Fruit fly (Drosophila melanogaster): Measurements from ENCODE around the gene Arp5.

The Arp5 gene

dm6 chr3R:18168929-18169350, 16.4 kb upstream of the Arp5 start:
- TF ChIP-seq esn (GFP tag; optimal IDR thresholded peaks at IDR 0.05) (peak; percentile 31), Sox14 (GFP tag; optimal IDR thresholded peaks at IDR 0.05) (peak; percentile 65), CG8119 (GFP tag; IDR thresholded peaks at IDR 0.05) (0 out of 3 replicates have a peak, but pooled peaks have one; percentile 42), Ets21C (GFP tag; optimal IDR thresholded peaks at IDR 0.05) (no peak), Hr39 (GFP tag; optimal IDR thresholded peaks at IDR 0.05) (peak; percentile 27), Eip93F (GFP tag; optimal IDR thresholded peaks at IDR 0.05) (no peak), salr (GFP tag; optimal IDR thresholded peaks at IDR 0.05) (peak in 1 of 2 experiments; percentile 22), CG6163 (GFP tag; IDR thresholded peaks at IDR 0.05) (0 out of 3 replicates have a peak, but pooled peaks have one; percentile 27), topi (GFP tag; optimal IDR thresholded peaks at IDR 0.05) (peak; percentile 21), Lpt (GFP tag; optimal IDR thresholded peaks at IDR 0.05) (no peak), OdsH (GFP tag; optimal IDR thresholded peaks at IDR 0.05) (peak; percentile 1), achi (GFP tag; optimal IDR thresholded peaks at IDR 0.05) (peak; percentile 47), CG8319 (GFP tag; optimal IDR thresholded peaks at IDR 0.05) (no peak), Met (GFP tag; optimal IDR thresholded peaks at IDR 0.05) (peak; percentile 41), spab (GFP tag; optimal IDR thresholded peaks at IDR 0.05) (no peak), CG10631 (GFP tag; optimal IDR thresholded peaks at IDR 0.05) (peak; percentile 35), Eip75B (GFP tag; optimal IDR thresholded peaks at IDR 0.05) (peak; percentile 45), CG3032 (tag; optimal IDR thresholded peaks at IDR 0.05) (peak; percentile 28), CG32006 (GFP tag; optimal IDR thresholded peaks at IDR 0.05) (peak; percentile 44), CG6792 (GFP tag; optimal IDR thresholded peaks at IDR 0.05) (peak; percentile 3), Blimp-1 (GFP tag; optimal IDR thresholded peaks at IDR 0.05) (no peak), CG8632 (GFP tag; optimal IDR thresholded peaks at IDR 0.05) (no peak), eg (GFP tag; IDR thresholded peaks at IDR 0.05) (no peak), CG11294 (GFP tag; IDR thresholded peaks at IDR 0.05) (no peak), Sox102F (GFP tag; optimal IDR thresholded peaks at IDR 0.05) (peak; percentile 10), CG16779 (tag; optimal IDR thresholded peaks at IDR 0.05) (no peak), dsx (GFP tag; optimal IDR thresholded peaks at IDR 0.05; ENCODE audit: poor library complexity, severe bottlenecking) (no peak), CG10669 (GFP tag; optimal IDR thresholded peaks at IDR 0.05) (peak; percentile 32), dac (GFP tag; optimal IDR thresholded peaks at IDR 0.05) (no peak), vri (GFP tag; optimal IDR thresholded peaks at IDR 0.05) (peak; percentile 15), Sox15 (GFP tag; optimal IDR thresholded peaks at IDR 0.05) (no peak), CG4318 (GFP tag; optimal IDR thresholded peaks at IDR 0.05) (no peak), fd59A (GFP tag; optimal IDR thresholded peaks at IDR 0.05) (no peak), Eip78C (GFP tag) (peak; percentile 89), ss (GFP tag; optimal IDR thresholded peaks at IDR 0.05) (peak in 1 of 2 experiments; percentile 14), CG6854 (GFP tag; optimal IDR thresholded peaks at IDR 0.05) (no peak), CG31627 (GFP tag; optimal IDR thresholded peaks at IDR 0.05) (peak; percentile 56), CG15336 (GFP tag; IDR thresholded peaks at IDR 0.05) (no peak; the same call in 1 of the 2 replicates), fkh (GFP tag; optimal IDR thresholded peaks at IDR 0.05) (no peak), Smox (GFP tag; optimal IDR thresholded peaks at IDR 0.05) (peak; percentile 34), CG6276 (GFP tag; optimal IDR thresholded peaks at IDR 0.05) (peak; percentile 52), acj6 (GFP tag; optimal IDR thresholded peaks at IDR 0.05) (peak; percentile 26), net (GFP tag; optimal IDR thresholded peaks at IDR 0.05) (peak; percentile 2), CG1621 (tag; optimal IDR thresholded peaks at IDR 0.05) (peak; percentile 22), CG9139 (GFP tag; optimal IDR thresholded peaks at IDR 0.05) (no peak), Gug (GFP tag; IDR thresholded peaks at IDR 0.05) (no peak), svp (GFP tag) (peak; percentile 71), CG11902 (GFP tag; optimal IDR thresholded peaks at IDR 0.05) (no peak), Hr38 (GFP tag; optimal IDR thresholded peaks at IDR 0.05) (no peak), CG7368 (GFP tag; optimal IDR thresholded peaks at IDR 0.05) (no peak), cyc (GFP tag; optimal IDR thresholded peaks at IDR 0.05) (peak; percentile 14), Ets96B (tag; optimal IDR thresholded peaks at IDR 0.05) (peak; percentile 23)

Measured in whole organism, prepupa.